Worm (Caenorhabditis elegans): ENCODE data around the gene ssp-34.

ce11 chrIV:10761344-10761743 is 22.9 kb upstream of the ssp-34 start, which contains the start of gene ugt-54:
- TF ChIP-seq him-1 (tag; optimal IDR thresholded peaks at IDR 0.05) (no peak), W03F9.2 (tag; optimal IDR thresholded peaks at IDR 0.05) (no peak), dao-5 (tag; optimal IDR thresholded peaks at IDR 0.05) (no peak)
